Worm (Caenorhabditis elegans) whole organism, early embryonic: ENCODE measurements around the gene dct-11.

Experiments used
- ama-1 ChIP-seq: fragments of 150-350 bp; optimal IDR thresholded peaks from 2 replicates; lab custom pipeline; 2014
- hmbx-1 ChIP-seq: sonication (generic microtip); optimal IDR thresholded peaks from 2 replicates; lab custom pipeline; 2016; ENCODE audit warnings: mild to moderate bottlenecking, missing genetic modification characterization, missing compliant biosample characterization

ce11 chrX:5805872-5806472 lies 33.6 kb downstream of the dct-11 start, which contains the start of gene F13D11.3:
- TF ChIP-seq hmbx-1 (tag; lab: Kevin White, UChicago) = no peak
- no peak for TF ChIP-seq ama-1 (lab: Kevin White, UChicago)
